Worm (Caenorhabditis elegans) whole organism, young adult: ENCODE measurements around the gene oma-1.

Experiments used
- B0035.1 ChIP-seq: sonication (generic microtip); optimal IDR thresholded peaks from 2 replicates; lab custom pipeline; 2016; ENCODE audit warnings: missing genetic modification characterization, mild to moderate bottlenecking, missing compliant biosample characterization, missing genotype, missing genetic modification reagents
- C06A6.2 ChIP-seq: fragments of 200-800 bp; sonication (Bioruptor generic); conservative IDR thresholded peaks from 2 replicates; pipeline ENCODE4 v1.3.6; 2022; ENCODE audit warnings: missing genetic modification characterization, missing compliant biosample characterization
- C17E4.6 ChIP-seq: fragments of 200-800 bp; sonication (Bioruptor generic); IDR thresholded peaks from 2 replicates; pipeline ENCODE4 v1.3.6; 2022; ENCODE audit warnings: missing genetic modification reagents, missing genetic modification characterization, missing compliant biosample characterization
- F10E7.11 ChIP-seq: sonication (generic microtip); optimal IDR thresholded peaks from 2 replicates; lab custom pipeline; 2017; ENCODE audit warnings: mild to moderate bottlenecking, missing genetic modification characterization, moderate library complexity, missing compliant biosample characterization
- F22D6.2 ChIP-seq: sonication (generic microtip); optimal IDR thresholded peaks from 2 replicates; lab custom pipeline; 2016; ENCODE audit warnings: mild to moderate bottlenecking, missing genetic modification characterization, missing compliant biosample characterization
- F37B4.10 ChIP-seq: fragments of 200-800 bp; sonication (Bioruptor generic); IDR thresholded peaks from 2 replicates; pipeline ENCODE4 v1.3.6; 2022; ENCODE audit warnings: missing genetic modification characterization, missing compliant biosample characterization
- F55B11.4 ChIP-seq: sonication (generic microtip); optimal IDR thresholded peaks from 2 replicates; lab custom pipeline; 2016; ENCODE audit warnings: missing compliant biosample characterization, missing genetic modification characterization, borderline replicate concordance; ENCODE audit not compliant: insufficient read depth
- F57C9.4 ChIP-seq: sonication (generic microtip); optimal IDR thresholded peaks from 2 replicates; lab custom pipeline; 2017; ENCODE audit warnings: mild to moderate bottlenecking, missing genetic modification characterization, missing compliant biosample characterization
- K11D2.4 ChIP-seq: fragments of 200-800 bp; sonication (Bioruptor generic); IDR thresholded peaks from 2 replicates; pipeline ENCODE4 v1.3.6; 2022; ENCODE audit warnings: missing genetic modification reagents, missing genetic modification characterization, missing compliant biosample characterization
- T26A5.8 ChIP-seq: sonication (generic microtip); optimal IDR thresholded peaks from 2 replicates; lab custom pipeline; 2016; ENCODE audit warnings: missing genetic modification characterization, missing compliant biosample characterization
- Y56A3A.18 ChIP-seq: fragments of 200-800 bp; sonication (Bioruptor generic); IDR thresholded peaks from 2 replicates; pipeline ENCODE4 v1.3.6; 2022; ENCODE audit warnings: missing genetic modification reagents, missing genetic modification characterization, missing compliant biosample characterization
- atf-7 ChIP-seq: sonication (generic microtip); optimal IDR thresholded peaks from 2 replicates; lab custom pipeline; 2017; ENCODE audit warnings: mild to moderate bottlenecking, missing genetic modification characterization, missing compliant biosample characterization
- attf-3 ChIP-seq: fragments of 200-800 bp; sonication (Bioruptor generic); conservative IDR thresholded peaks from 2 replicates; pipeline ENCODE4 v1.3.6; 2022; ENCODE audit warnings: missing genetic modification reagents, missing genetic modification characterization, missing compliant biosample characterization
- bed-2 ChIP-seq: fragments of 200-800 bp; sonication (Bioruptor generic); IDR thresholded peaks from 2 replicates; pipeline ENCODE4 v1.3.6; 2022; ENCODE audit warnings: missing genetic modification reagents, missing genetic modification characterization, missing compliant biosample characterization
- cebp-1 ChIP-seq, 2 experiments: fragments of 200-800 bp in 1 of 2; sonication (Bioruptor generic) in 1 of 2; sonication (generic microtip) in 1 of 2; IDR thresholded peaks in 1 of 2; optimal IDR thresholded peaks in 1 of 2; 2 replicates each; pipeline versions ENCODE4 v1.3.6 to Lab custom; 2017 to 2022; ENCODE audit warnings: missing compliant biosample characterization in 2 of 2, missing genetic modification characterization in 2 of 2, mild to moderate bottlenecking in 1 of 2, missing genetic modification reagents in 1 of 2, moderate library complexity in 1 of 2
- cebp-2 ChIP-seq: fragments of 200-800 bp; sonication (Bioruptor generic); IDR thresholded peaks from 2 replicates; pipeline ENCODE4 v1.3.6; 2022; ENCODE audit warnings: missing genetic modification characterization, missing compliant biosample characterization
- ceh-79 ChIP-seq: sonication (generic microtip); optimal IDR thresholded peaks from 2 replicates; lab custom pipeline; 2017; ENCODE audit warnings: mild to moderate bottlenecking, missing genetic modification characterization, missing compliant biosample characterization
- ceh-91 ChIP-seq: fragments of 200-800 bp; sonication (Bioruptor generic); IDR thresholded peaks from 2 replicates; pipeline ENCODE4 v1.3.6; 2022; ENCODE audit warnings: missing genetic modification reagents, missing genetic modification characterization, missing compliant biosample characterization
- dpff-1 ChIP-seq: sonication (generic microtip); optimal IDR thresholded peaks from 2 replicates; lab custom pipeline; 2017; ENCODE audit warnings: mild to moderate bottlenecking, missing genetic modification characterization, missing compliant biosample characterization
- efl-1 ChIP-seq: fragments of 150-350 bp; optimal IDR thresholded peaks from 2 replicates; lab custom pipeline; 2014; ENCODE audit warnings: missing biosample characterization, missing genetic modification reagents, missing genetic modification characterization
- ets-4 ChIP-seq: fragments of 200-800 bp; sonication (Bioruptor generic); optimal IDR thresholded peaks from 2 replicates; lab custom pipeline; 2018; ENCODE audit warnings: mild to moderate bottlenecking, missing genetic modification characterization, missing compliant biosample characterization
- fkh-3 ChIP-seq: sonication (generic microtip); optimal IDR thresholded peaks from 2 replicates; lab custom pipeline; 2016; ENCODE audit warnings: mild to moderate bottlenecking, missing genetic modification characterization, missing compliant biosample characterization
- him-1 ChIP-seq: sonication (generic microtip); optimal IDR thresholded peaks from 2 replicates; lab custom pipeline; 2016; ENCODE audit warnings: missing genotype, missing genetic modification reagents, missing genetic modification characterization, missing compliant biosample characterization
- hlh-26 ChIP-seq: fragments of 200-800 bp; sonication (Bioruptor generic); conservative IDR thresholded peaks from 2 replicates; pipeline ENCODE4 v1.3.6; 2022; ENCODE audit warnings: missing genetic modification reagents, missing genetic modification characterization, missing compliant biosample characterization
- lin-40 ChIP-seq: sonication (generic microtip); optimal IDR thresholded peaks from 2 replicates; lab custom pipeline; 2016; ENCODE audit warnings: missing genetic modification characterization, mild to moderate bottlenecking, missing compliant biosample characterization, missing genotype, missing genetic modification reagents
- lin-54 ChIP-seq: fragments of 200-800 bp; sonication (Bioruptor generic); optimal IDR thresholded peaks from 2 replicates; lab custom pipeline; 2018; ENCODE audit warnings: mild to moderate bottlenecking, missing genetic modification characterization, missing compliant biosample characterization
- lsl-1 ChIP-seq: fragments of 200-800 bp; sonication (Bioruptor generic); optimal IDR thresholded peaks from 2 replicates; lab custom pipeline; 2018; ENCODE audit warnings: mild to moderate bottlenecking, missing genetic modification characterization, moderate library complexity, missing compliant biosample characterization
- lsy-27 ChIP-seq: sonication (generic microtip); optimal IDR thresholded peaks from 2 replicates; lab custom pipeline; 2017; ENCODE audit warnings: missing genetic modification characterization, mild to moderate bottlenecking, missing compliant biosample characterization, antibody characterized with exemption, missing genotype, borderline replicate concordance; ENCODE audit not compliant: insufficient read depth
- madf-8 ChIP-seq: fragments of 200-800 bp; sonication (Bioruptor generic); conservative IDR thresholded peaks from 2 replicates; pipeline ENCODE4 v1.3.6; 2022; ENCODE audit warnings: missing genetic modification reagents, missing genetic modification characterization, missing compliant biosample characterization
- mes-4 ChIP-seq: sonication (generic microtip); optimal IDR thresholded peaks from 2 replicates; lab custom pipeline; 2016; ENCODE audit warnings: missing genotype, missing genetic modification characterization, missing compliant biosample characterization
- nfya-1 ChIP-seq: sonication (generic microtip); optimal IDR thresholded peaks from 2 replicates; lab custom pipeline; 2017; ENCODE audit warnings: antibody characterized with exemption, missing compliant biosample characterization, missing genetic modification characterization, borderline replicate concordance; ENCODE audit not compliant: insufficient read depth
- nfyb-1 ChIP-seq: fragments of 200-800 bp; sonication (Bioruptor generic); IDR thresholded peaks from 2 replicates; pipeline ENCODE4 v1.3.6; 2022; ENCODE audit warnings: missing genetic modification reagents, missing genetic modification characterization, missing compliant biosample characterization
- nhr-179 ChIP-seq: sonication (generic microtip); optimal IDR thresholded peaks from 2 replicates; lab custom pipeline; 2016; ENCODE audit warnings: mild to moderate bottlenecking, missing genetic modification characterization, missing compliant biosample characterization
- pbrm-1 ChIP-seq: fragments of 200-800 bp; sonication (Bioruptor generic); IDR thresholded peaks from 2 replicates; pipeline ENCODE4 v1.3.6; 2022; ENCODE audit warnings: missing genetic modification reagents, missing genetic modification characterization, missing compliant biosample characterization
- rcor-1 ChIP-seq: fragments of 200-800 bp; sonication (Bioruptor generic); IDR thresholded peaks from 2 replicates; pipeline ENCODE4 v1.3.6; 2022; ENCODE audit warnings: missing genetic modification reagents, missing genetic modification characterization, missing compliant biosample characterization
- sea-2 ChIP-seq: fragments of 200-800 bp; sonication (Bioruptor generic); IDR thresholded peaks from 2 replicates; pipeline ENCODE4 v1.3.6; 2022; ENCODE audit warnings: missing genetic modification characterization, missing compliant biosample characterization
- snpc-1.1 ChIP-seq: sonication (generic microtip); optimal IDR thresholded peaks from 2 replicates; lab custom pipeline; 2017; ENCODE audit warnings: missing genetic modification characterization, mild to moderate bottlenecking, missing compliant biosample characterization, antibody characterized with exemption, moderate library complexity, missing genotype, missing genetic modification reagents; ENCODE audit not compliant: insufficient read depth
- snpc-1.3 ChIP-seq: sonication (generic microtip); optimal IDR thresholded peaks from 2 replicates; lab custom pipeline; 2017; ENCODE audit warnings: missing genetic modification characterization, mild to moderate bottlenecking, missing compliant biosample characterization, antibody characterized with exemption, moderate library complexity, missing genotype, missing genetic modification reagents; ENCODE audit not compliant: insufficient read depth
- snpc-4 ChIP-seq, 5 experiments: fragments of 150-350 bp in 1 of 5; sonication (generic microtip) in 4 of 5; optimal IDR thresholded peaks; 2 replicates each; lab custom pipeline; 2014 to 2018; ENCODE audit warnings: missing genetic modification characterization in 5 of 5, missing biosample characterization in 3 of 5, antibody characterized with exemption in 2 of 5, mild to moderate bottlenecking in 2 of 5, missing compliant biosample characterization in 2 of 5, missing genotype in 2 of 5, moderate library complexity in 2 of 5, missing genetic modification reagents in 1 of 5
- somi-1 ChIP-seq: fragments of 200-800 bp; sonication (Bioruptor generic); optimal IDR thresholded peaks from 2 replicates; lab custom pipeline; 2018; ENCODE audit warnings: mild to moderate bottlenecking, missing genetic modification characterization, missing compliant biosample characterization
- tbp1 ChIP-seq: fragments of 200-800 bp; sonication (Bioruptor generic); optimal IDR thresholded peaks from 2 replicates; lab custom pipeline; 2018; ENCODE audit warnings: mild to moderate bottlenecking, missing genetic modification characterization, missing compliant biosample characterization
- unc-130 ChIP-seq: sonication (generic microtip); optimal IDR thresholded peaks from 2 replicates; lab custom pipeline; 2016; ENCODE audit warnings: missing genetic modification reagents, missing genetic modification characterization, missing compliant biosample characterization
- zim-3 ChIP-seq: sonication (generic microtip); optimal IDR thresholded peaks from 2 replicates; lab custom pipeline; 2017; ENCODE audit warnings: mild to moderate bottlenecking, missing genetic modification characterization, moderate library complexity, missing compliant biosample characterization
- ztf-26 ChIP-seq: sonication (generic microtip); optimal IDR thresholded peaks from 2 replicates; lab custom pipeline; 2017; ENCODE audit warnings: missing genetic modification characterization, missing compliant biosample characterization
- ztf-6 ChIP-seq: fragments of 200-800 bp; sonication (Bioruptor generic); IDR thresholded peaks from 2 replicates; pipeline ENCODE4 v1.3.6; 2022; ENCODE audit warnings: missing genetic modification reagents, missing genetic modification characterization, missing compliant biosample characterization

Gene oma-1

DNA sequence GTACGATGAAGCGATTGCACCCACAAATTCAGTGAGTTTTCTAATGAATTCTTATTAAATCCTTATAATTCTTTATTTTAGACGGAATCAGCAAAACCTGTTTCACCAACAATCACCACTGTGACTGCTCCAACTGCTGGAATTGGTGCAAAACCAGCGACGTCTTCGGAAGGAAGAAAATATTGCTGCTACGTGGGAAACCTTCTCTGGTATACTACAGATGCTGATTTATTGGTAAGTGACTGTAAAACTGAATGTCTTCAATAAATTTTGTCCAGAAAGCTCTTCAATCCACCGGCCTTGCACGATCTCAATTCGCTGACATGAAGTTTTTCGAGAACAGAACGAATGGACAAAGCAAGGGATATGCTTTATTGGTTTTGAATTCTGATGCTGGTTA, 37.7 kb downstream of the oma-1 start:
- TF ChIP-seq cebp-2 (GFP tag; lab: Robert Waterston, UW) = no peak
- TF ChIP-seq snpc-4 (GFP tag; optimal IDR thresholded peaks at IDR 0.05; lab: Kevin White, UChicago) = no peak
- no peak for TF ChIP-seq snpc-4 (tag; optimal IDR thresholded peaks at IDR 0.05; lab: Kevin White, UChicago)
- no peak for TF ChIP-seq snpc-1.1
- no peak for TF ChIP-seq tbp1
- no peak for TF ChIP-seq ets-4 (GFP tag; lab: Kevin White, UChicago)
- no peak for TF ChIP-seq lin-54 (GFP tag; lab: Kevin White, UChicago)
- TF ChIP-seq lsl-1 (GFP tag; lab: Kevin White, UChicago) = no peak
- no peak for TF ChIP-seq rcor-1 (GFP tag; lab: Robert Waterston, UW)
- no peak for TF ChIP-seq nfya-1 (tag; lab: Kevin White, UChicago)
- TF ChIP-seq attf-3 = no peak

DNA sequence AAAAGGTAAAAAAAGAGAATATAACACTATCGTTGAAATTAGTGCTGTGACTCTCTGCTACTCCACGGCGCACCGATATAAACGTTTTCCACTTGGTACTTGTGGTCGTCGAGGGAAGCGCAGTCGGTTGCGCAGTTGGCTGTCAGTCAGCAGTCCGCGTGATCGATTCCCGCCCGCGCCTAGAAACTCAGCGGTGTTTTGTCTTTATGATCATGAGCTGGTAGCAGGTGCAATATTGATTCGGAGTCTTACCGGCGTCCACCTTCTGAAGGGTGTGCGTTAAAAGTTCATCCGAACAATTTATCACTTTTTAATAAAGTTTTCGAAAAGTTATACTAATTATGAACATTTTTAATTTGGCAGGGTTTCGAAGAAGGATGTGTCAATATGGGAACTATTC, 38.3 kb downstream of the oma-1 start:
- TF ChIP-seq lsy-27 (tag; lab: Kevin White, UChicago) (peak; percentile 75), nfyb-1 (GFP tag; lab: Robert Waterston, UW) (peak; percentile 91), T26A5.8 (tag; lab: Kevin White, UChicago) (peak; percentile 86), dpff-1 (peak; percentile 85), lsl-1 (GFP tag; lab: Kevin White, UChicago) (peak; percentile 66), lin-40 (tag; lab: Kevin White, UChicago) (peak; percentile 84), F37B4.10 (no peak), fkh-3 (peak; percentile 93), sea-2 (GFP tag; lab: Robert Waterston, UW) (peak; percentile 83), snpc-1.3 (tag; lab: Kevin White, UChicago) (peak; percentile 95), pbrm-1 (peak; percentile 69), ceh-79 (tag; lab: Kevin White, UChicago) (peak; percentile 94), bed-2 (GFP tag; lab: Robert Waterston, UW) (no peak), Y56A3A.18 (GFP tag; lab: Robert Waterston, UW) (peak; percentile 85), mes-4 (peak; percentile 59), nfya-1 (tag; lab: Kevin White, UChicago) (no peak), unc-130 (GFP tag; lab: Kevin White, UChicago) (peak; percentile 84), him-1 (tag; lab: Kevin White, UChicago) (peak; percentile 68), F57C9.4 (tag; lab: Kevin White, UChicago) (peak; percentile 87), cebp-1 (GFP tag; IDR thresholded peaks at IDR 0.05; lab: Robert Waterston, UW) (peak; percentile 27; the same call in 1 of the 2 replicates), cebp-1 (tag; optimal IDR thresholded peaks at IDR 0.05; lab: Kevin White, UChicago) (peak; percentile 86), C06A6.2 (GFP tag; lab: Robert Waterston, UW) (peak; percentile 73; the same call in 1 of the 2 replicates), F55B11.4 (tag; lab: Kevin White, UChicago) (no peak), atf-7 (peak; percentile 84), madf-8 (GFP tag; lab: Robert Waterston, UW) (0 out of 2 replicates have a peak, but pooled peaks have one; percentile 21), K11D2.4 (GFP tag; lab: Robert Waterston, UW) (no peak), lin-54 (GFP tag; lab: Kevin White, UChicago) (peak; percentile 82), C17E4.6 (peak; percentile 60), hlh-26 (GFP tag; lab: Robert Waterston, UW) (no peak), ztf-26 (tag; lab: Kevin White, UChicago) (peak; percentile 78), ceh-91 (GFP tag; lab: Robert Waterston, UW) (0 out of 2 replicates have a peak, but pooled peaks have one; percentile 7), zim-3 (tag; lab: Kevin White, UChicago) (peak; percentile 95), somi-1 (GFP tag; lab: Kevin White, UChicago) (peak; percentile 70), F22D6.2 (tag; lab: Kevin White, UChicago) (peak; percentile 51), efl-1 (GFP tag; lab: Kevin White, UChicago) (peak; percentile 40), ztf-6 (no peak), F10E7.11 (tag; lab: Kevin White, UChicago) (peak; percentile 92), nhr-179 (peak; percentile 78), B0035.1 (peak; percentile 82), attf-3 (peak; percentile 87)
